Fruit fly (Drosophila melanogaster) whole organism, adult: ENCODE data around the gene Arf1.

ENCODE experiments used
- CG11617 ChIP-seq: fragments of 200-800 bp; sonication (Bioruptor generic); optimal IDR thresholded peaks from 2 replicates; lab custom pipeline; 2017; ENCODE audit warnings: mild to moderate bottlenecking, missing biosample characterization, missing genetic modification reagents, missing genetic modification characterization
- CG12768 ChIP-seq: fragments of 200-800 bp; sonication (Bioruptor generic); optimal IDR thresholded peaks from 2 replicates; lab custom pipeline; 2017; ENCODE audit warnings: missing biosample characterization, missing genetic modification characterization, mild to moderate bottlenecking, moderate library complexity, missing genetic modification reagents
- CG14711 ChIP-seq: fragments of 200-800 bp; sonication (Bioruptor generic); optimal IDR thresholded peaks from 2 replicates; lab custom pipeline; 2018; ENCODE audit warnings: missing biosample characterization, mild to moderate bottlenecking, missing genetic modification characterization, moderate library complexity
- CG1620 ChIP-seq: fragments of 200-800 bp; sonication (Bioruptor generic); optimal IDR thresholded peaks from 2 replicates; lab custom pipeline; 2016; ENCODE audit warnings: missing biosample characterization, missing genetic modification characterization
- CG33017 ChIP-seq: fragments of 200-800 bp; sonication (Bioruptor generic); optimal IDR thresholded peaks from 2 replicates; lab custom pipeline; 2018; ENCODE audit warnings: missing biosample characterization, mild to moderate bottlenecking, missing genetic modification characterization, moderate library complexity
- CG5204 ChIP-seq: fragments of 200-800 bp; sonication (Bioruptor generic); optimal IDR thresholded peaks from 2 replicates; lab custom pipeline; 2016; ENCODE audit warnings: missing biosample characterization, missing genetic modification characterization
- CG7045 ChIP-seq: fragments of 200-800 bp; sonication (Bioruptor generic); optimal IDR thresholded peaks from 2 replicates; lab custom pipeline; 2017; ENCODE audit warnings: missing biosample characterization, mild to moderate bottlenecking, missing genetic modification characterization
- CG7101 ChIP-seq: fragments of 200-800 bp; sonication (Bioruptor generic); optimal IDR thresholded peaks from 2 replicates; lab custom pipeline; 2018; ENCODE audit warnings: missing biosample characterization, mild to moderate bottlenecking, missing genetic modification characterization, moderate library complexity
- Clk ChIP-seq: fragments of 200-800 bp; sonication (Bioruptor generic); optimal IDR thresholded peaks from 2 replicates; lab custom pipeline; 2017; ENCODE audit warnings: missing biosample characterization, missing genetic modification characterization
- Crg-1 ChIP-seq: fragments of 200-800 bp; sonication (Bioruptor generic); optimal IDR thresholded peaks from 2 replicates; lab custom pipeline; 2016; ENCODE audit warnings: missing biosample characterization, missing genetic modification characterization
- Hr96 ChIP-seq: fragments of 200-800 bp; sonication (Bioruptor generic); optimal IDR thresholded peaks from 2 replicates; lab custom pipeline; 2016; ENCODE audit warnings: missing biosample characterization, missing genetic modification characterization
- Mnt ChIP-seq: fragments of 200-800 bp; sonication (Bioruptor generic); optimal IDR thresholded peaks from 2 replicates; lab custom pipeline; 2016; ENCODE audit warnings: missing biosample characterization, mild to moderate bottlenecking, missing genetic modification characterization
- bab1 ChIP-seq: fragments of 200-800 bp; sonication (Bioruptor generic); optimal IDR thresholded peaks from 3 replicates; lab custom pipeline; 2019; ENCODE audit warnings: missing biosample characterization, mild to moderate bottlenecking, missing genetic modification characterization, moderate library complexity
- cic ChIP-seq: fragments of 200-800 bp; sonication (Bioruptor generic); optimal IDR thresholded peaks from 2 replicates; lab custom pipeline; 2017; ENCODE audit warnings: missing biosample characterization, mild to moderate bottlenecking, missing genetic modification characterization, moderate library complexity
- cnc ChIP-seq, 2 experiments: fragments of >200 bp; optimal IDR thresholded peaks; 2 replicates each; lab custom pipeline; 2017
- kay ChIP-seq: fragments of 200-800 bp; sonication (Bioruptor generic); peaks from one replicate; lab custom pipeline; 2016; ENCODE audit warnings: missing biosample characterization, missing genetic modification characterization, borderline replicate concordance
- ovo ChIP-seq: fragments of 200-800 bp; sonication (Bioruptor generic); optimal IDR thresholded peaks from 2 replicates; lab custom pipeline; 2016; ENCODE audit warnings: missing biosample characterization, missing genetic modification characterization
- pad ChIP-seq: fragments of 200-800 bp; sonication (Bioruptor generic); optimal IDR thresholded peaks from 3 replicates; lab custom pipeline; 2017; ENCODE audit warnings: missing biosample characterization, missing genetic modification characterization, mild to moderate bottlenecking, moderate library complexity, missing genetic modification reagents
- tj ChIP-seq: fragments of 200-800 bp; sonication (Bioruptor generic); optimal IDR thresholded peaks from 3 replicates; lab custom pipeline; 2017; ENCODE audit warnings: missing biosample characterization, mild to moderate bottlenecking, missing genetic modification characterization, moderate library complexity
- toe ChIP-seq: fragments of 200-800 bp; sonication (Bioruptor generic); optimal IDR thresholded peaks from 2 replicates; lab custom pipeline; 2016; ENCODE audit warnings: missing biosample characterization, missing genetic modification characterization

The Arf1 gene

dm6 chr3L:22836768-22837167 lies 35.3 kb downstream of the Arf1 start, which contains the start of the genes CG11226 and CG45428:
CG11226 (plus strand) TSS chr3L:22837068.
CG45428 (minus strand) TSS chr3L:22837070.
- TF ChIP-seq Crg-1 (GFP tag; lab: Kevin White, UChicago), result no peak

dm6 chr3L:22835144-22835964 lies 36.7 kb downstream of the Arf1 start, which contains the start of gene jim:
jim (minus strand) TSS chr3L:22835194.
- TF ChIP-seq kay (GFP tag; lab: Kevin White, UChicago) (no peak), Crg-1 (GFP tag; lab: Kevin White, UChicago) (no peak), Clk (GFP tag; lab: Kevin White, UChicago) (peak; percentile 75), CG14711 (peak; percentile 5), tj (peak; percentile 71), CG1620 (GFP tag; lab: Kevin White, UChicago) (no peak), cnc (optimal IDR thresholded peaks at IDR 0.05; lab: Kevin White, UChicago) (no peak), pad (GFP tag; lab: Kevin White, UChicago) (peak; percentile 77), CG5204 (GFP tag; lab: Kevin White, UChicago) (no peak), bab1 (GFP tag; lab: Kevin White, UChicago) (peak; percentile 8), Hr96 (GFP tag; lab: Kevin White, UChicago) (peak; percentile 23), cic (peak; percentile 87), CG12768 (GFP tag; lab: Kevin White, UChicago) (peak; percentile 86), CG7101 (tag; lab: Kevin White, UChicago) (peak; percentile 35), ovo (peak; percentile 44), CG11617 (GFP tag; lab: Kevin White, UChicago) (peak; percentile 74), toe (GFP tag; lab: Kevin White, UChicago) (no peak), Mnt (GFP tag; lab: Kevin White, UChicago) (peak; percentile 61), CG33017 (tag; lab: Kevin White, UChicago) (peak; percentile 53), CG7045 (GFP tag; lab: Kevin White, UChicago) (peak; percentile 67)

- TF ChIP-seq CG5204 (GFP tag; lab: Kevin White, UChicago) (no peak), CG7045 (GFP tag; lab: Kevin White, UChicago) (no peak), CG33017 (tag; lab: Kevin White, UChicago) (no peak), tj (peak; percentile 98)
These were observed 41.8 kb downstream of the Arf1 start for dm6 chr3L:22830132-22830697.

- peak; percentile 93 for TF ChIP-seq tj
- TF ChIP-seq Mnt (GFP tag; lab: Kevin White, UChicago), result no peak
These were observed 45.8 kb downstream of the Arf1 start for dm6 chr3L:22826236-22826635.

dm6 chr3L:22824668-22825192 lies 47.3 kb downstream of the Arf1 start:
- TF ChIP-seq CG12768 (GFP tag; lab: Kevin White, UChicago) (peak; percentile 69), CG33017 (tag; lab: Kevin White, UChicago) (peak; percentile 69), CG1620 (GFP tag; lab: Kevin White, UChicago) (no peak), cnc (optimal IDR thresholded peaks at IDR 0.05; lab: Kevin White, UChicago) (no peak), kay (GFP tag; lab: Kevin White, UChicago) (no peak), CG14711 (peak; percentile 8), toe (GFP tag; lab: Kevin White, UChicago) (no peak), Hr96 (GFP tag; lab: Kevin White, UChicago) (peak; percentile 48), CG7045 (GFP tag; lab: Kevin White, UChicago) (no peak), CG5204 (GFP tag; lab: Kevin White, UChicago) (no peak), CG11617 (GFP tag; lab: Kevin White, UChicago) (peak; percentile 60), Crg-1 (GFP tag; lab: Kevin White, UChicago) (peak; percentile 21), CG7101 (tag; lab: Kevin White, UChicago) (peak; percentile 30), Clk (GFP tag; lab: Kevin White, UChicago) (peak; percentile 59), tj (peak; percentile 34), Mnt (GFP tag; lab: Kevin White, UChicago) (peak; percentile 80), cic (peak; percentile 74), ovo (peak; percentile 5), bab1 (GFP tag; lab: Kevin White, UChicago) (peak; percentile 9), pad (GFP tag; lab: Kevin White, UChicago) (peak; percentile 43)

- TF ChIP-seq Mnt (GFP tag; lab: Kevin White, UChicago) (no peak), kay (GFP tag; lab: Kevin White, UChicago) (peak; percentile 59), toe (GFP tag; lab: Kevin White, UChicago) (peak; percentile 4), Clk (GFP tag; lab: Kevin White, UChicago) (no peak)
These were observed 48.8 kb downstream of the Arf1 start for dm6 chr3L:22823230-22823629.
